Worm (Caenorhabditis elegans) whole organism, L4 larva: ENCODE data around the gene K07D4.9.

ENCODE experiments used
- aha-1 ChIP-seq: fragments of 150-350 bp; peaks from one replicate; lab custom pipeline; 2014; ENCODE audit warnings: missing biosample characterization, missing genetic modification characterization
- attf-4 ChIP-seq: sonication (generic microtip); optimal IDR thresholded peaks from 3 replicates; lab custom pipeline; 2017; ENCODE audit warnings: missing biosample characterization, missing genetic modification characterization
- ceh-20 ChIP-seq: fragments of 200-800 bp; sonication (Bioruptor generic); IDR thresholded peaks from 2 replicates; pipeline ENCODE4 v1.3.6; 2022; ENCODE audit warnings: missing genetic modification reagents, missing genetic modification characterization, missing compliant biosample characterization
- ceh-32 ChIP-seq: sonication (generic microtip); optimal IDR thresholded peaks from 2 replicates; lab custom pipeline; 2016; ENCODE audit warnings: mild to moderate bottlenecking, missing genetic modification characterization, missing compliant biosample characterization; ENCODE audit not compliant: poor library complexity
- daf-16 ChIP-seq, 3 experiments: sonication (generic microtip); optimal IDR thresholded peaks; 2 replicates each; lab custom pipeline; 2016 to 2017; ENCODE audit warnings: missing genetic modification characterization in 3 of 3, missing genetic modification reagents in 3 of 3, mild to moderate bottlenecking in 2 of 3, missing compliant biosample characterization in 2 of 3, missing biosample characterization in 1 of 3, moderate library complexity in 1 of 3
- daf-8 ChIP-seq: fragments of 200-800 bp; sonication (Bioruptor generic); IDR thresholded peaks from 2 replicates; pipeline ENCODE4 v1.3.6; 2022; ENCODE audit warnings: missing genetic modification characterization, missing compliant biosample characterization
- dmd-6 ChIP-seq: fragments of 200-800 bp; sonication (Bioruptor generic); IDR thresholded peaks from 2 replicates; pipeline ENCODE4 v1.3.6; 2022; ENCODE audit warnings: missing genetic modification reagents, missing genetic modification characterization, missing compliant biosample characterization
- dmd-8 ChIP-seq: fragments of 200-800 bp; sonication (Bioruptor generic); IDR thresholded peaks from 2 replicates; pipeline ENCODE4 v1.3.6; 2022; ENCODE audit warnings: missing genetic modification characterization, missing compliant biosample characterization
- dpl-1 ChIP-seq: fragments of 150-350 bp; optimal IDR thresholded peaks from 2 replicates; lab custom pipeline; 2014; ENCODE audit warnings: missing biosample characterization, missing genetic modification reagents, missing genetic modification characterization
- dve-1 ChIP-seq: sonication (generic microtip); optimal IDR thresholded peaks from 2 replicates; lab custom pipeline; 2017; ENCODE audit warnings: antibody characterized with exemption, mild to moderate bottlenecking, missing genetic modification characterization, missing compliant biosample characterization; ENCODE audit not compliant: insufficient read depth
- hlh-11 ChIP-seq: fragments of 200-800 bp; sonication (Bioruptor generic); optimal IDR thresholded peaks from 2 replicates; lab custom pipeline; 2018; ENCODE audit warnings: mild to moderate bottlenecking, missing genetic modification characterization, missing compliant biosample characterization
- jun-1 ChIP-seq: fragments of 150-350 bp; optimal IDR thresholded peaks from 2 replicates; lab custom pipeline; 2014; ENCODE audit warnings: missing biosample characterization, missing genetic modification reagents, missing genetic modification characterization
- lim-7 ChIP-seq: fragments of 200-800 bp; sonication (Bioruptor generic); IDR thresholded peaks from 2 replicates; pipeline ENCODE4 v1.3.6; 2022; ENCODE audit warnings: missing genetic modification characterization, missing compliant biosample characterization
- lin-13 ChIP-seq: fragments of 150-350 bp; optimal IDR thresholded peaks from 2 replicates; lab custom pipeline; 2014; ENCODE audit warnings: missing biosample characterization, missing genetic modification reagents, missing genetic modification characterization
- madf-9 ChIP-seq: fragments of 200-800 bp; sonication (Bioruptor generic); conservative IDR thresholded peaks from 2 replicates; pipeline ENCODE4 v1.3.6; 2022; ENCODE audit warnings: missing genetic modification reagents, missing genetic modification characterization, missing compliant biosample characterization
- mep-1 ChIP-seq: fragments of 150-350 bp; sonication (generic microtip); optimal IDR thresholded peaks from 3 replicates; lab custom pipeline; 2014; ENCODE audit warnings: missing biosample characterization, missing genetic modification characterization
- mxl-3 ChIP-seq: fragments of 200-800 bp; sonication (Bioruptor generic); optimal IDR thresholded peaks from 2 replicates; lab custom pipeline; 2018; ENCODE audit warnings: mild to moderate bottlenecking, missing genetic modification characterization, missing compliant biosample characterization
- nhr-102 ChIP-seq: sonication (generic microtip); optimal IDR thresholded peaks from 2 replicates; lab custom pipeline; 2016; ENCODE audit warnings: mild to moderate bottlenecking, missing genetic modification characterization, moderate library complexity, missing compliant biosample characterization
- nhr-11 ChIP-seq: fragments of 150-350 bp; optimal IDR thresholded peaks from 2 replicates; lab custom pipeline; 2014; ENCODE audit warnings: missing biosample characterization, missing genetic modification characterization
- nhr-111 ChIP-seq: fragments of 200-800 bp; sonication (Bioruptor generic); optimal IDR thresholded peaks from 2 replicates; lab custom pipeline; 2018; ENCODE audit warnings: mild to moderate bottlenecking, missing genetic modification characterization, missing compliant biosample characterization
- nhr-28 ChIP-seq: fragments of 150-350 bp; optimal IDR thresholded peaks from 2 replicates; lab custom pipeline; 2014; ENCODE audit warnings: missing biosample characterization, missing genetic modification characterization
- nhr-41 ChIP-seq: fragments of 200-800 bp; sonication (Bioruptor generic); IDR thresholded peaks from 2 replicates; pipeline ENCODE4 v1.3.6; 2022; ENCODE audit warnings: missing genetic modification reagents, missing genetic modification characterization, missing compliant biosample characterization
- nhr-42 ChIP-seq: fragments of 200-800 bp; sonication (Bioruptor generic); IDR thresholded peaks from 2 replicates; pipeline ENCODE4 v1.3.6; 2022; ENCODE audit warnings: missing genetic modification characterization, missing compliant biosample characterization
- nhr-76 ChIP-seq: fragments of 150-350 bp; optimal IDR thresholded peaks from 2 replicates; lab custom pipeline; 2014; ENCODE audit warnings: missing biosample characterization, missing genetic modification characterization
- pha-4 ChIP-seq, 2 experiments: fragments of 150-350 bp in 1 of 2; fragments of 200-800 bp in 1 of 2; sonication (Bioruptor generic) in 1 of 2; IDR thresholded peaks in 1 of 2; optimal IDR thresholded peaks in 1 of 2; 2 replicates each; pipeline versions ENCODE4 v1.3.6 to Lab custom; 2014 to 2022; ENCODE audit warnings: missing genetic modification characterization in 2 of 2, missing genetic modification reagents in 2 of 2, missing biosample characterization in 1 of 2, missing compliant biosample characterization in 1 of 2
- php-3 ChIP-seq: fragments of 200-800 bp; sonication (Bioruptor generic); IDR thresholded peaks from 2 replicates; pipeline ENCODE4 v1.3.6; 2022; ENCODE audit warnings: missing genetic modification reagents, missing genetic modification characterization, missing compliant biosample characterization
- pqm-1 ChIP-seq: sonication (generic microtip); optimal IDR thresholded peaks from 2 replicates; lab custom pipeline; 2017; ENCODE audit warnings: missing biosample characterization, missing genetic modification characterization
- sdz-12 ChIP-seq: fragments of 200-800 bp; sonication (Bioruptor generic); optimal IDR thresholded peaks from 2 replicates; lab custom pipeline; 2018; ENCODE audit warnings: mild to moderate bottlenecking, missing genetic modification characterization, missing compliant biosample characterization
- set-16 ChIP-seq: fragments of 200-800 bp; sonication (Bioruptor generic); IDR thresholded peaks from 2 replicates; pipeline ENCODE4 v1.3.6; 2022; ENCODE audit warnings: missing genetic modification reagents, missing genetic modification characterization, missing compliant biosample characterization
- skn-1 ChIP-seq: fragments of 150-350 bp; optimal IDR thresholded peaks from 2 replicates; lab custom pipeline; 2014; ENCODE audit warnings: missing biosample characterization, missing genetic modification characterization
- spr-1 ChIP-seq: sonication (generic microtip); optimal IDR thresholded peaks from 2 replicates; lab custom pipeline; 2016; ENCODE audit warnings: mild to moderate bottlenecking, missing genetic modification characterization, missing compliant biosample characterization
- spr-3 ChIP-seq: fragments of 200-800 bp; sonication (Bioruptor generic); optimal IDR thresholded peaks from 2 replicates; lab custom pipeline; 2018; ENCODE audit warnings: mild to moderate bottlenecking, missing genetic modification characterization, missing compliant biosample characterization
- unc-39 ChIP-seq: sonication (generic microtip); optimal IDR thresholded peaks from 2 replicates; lab custom pipeline; 2017; ENCODE audit warnings: missing biosample characterization, missing genetic modification characterization
- unc-62 ChIP-seq, 3 experiments: fragments of 150-350 bp in 1 of 3; sonication (generic microtip); optimal IDR thresholded peaks in 2 of 3; peaks in 1 of 3; 1 replicate in 1 of 3; 2 replicates in 2 of 3; lab custom pipeline; 2014 to 2017; ENCODE audit warnings: missing biosample characterization in 3 of 3, missing genetic modification characterization in 3 of 3, missing genetic modification reagents in 3 of 3, missing genotype in 1 of 3
- zag-1 ChIP-seq: fragments of 150-350 bp; optimal IDR thresholded peaks from 2 replicates; lab custom pipeline; 2014; ENCODE audit warnings: missing biosample characterization, missing genetic modification characterization
- ztf-11 ChIP-seq: fragments of 150-350 bp; optimal IDR thresholded peaks from 2 replicates; lab custom pipeline; 2014; ENCODE audit warnings: missing biosample characterization, missing genetic modification characterization

Gene K07D4.9

DNA sequence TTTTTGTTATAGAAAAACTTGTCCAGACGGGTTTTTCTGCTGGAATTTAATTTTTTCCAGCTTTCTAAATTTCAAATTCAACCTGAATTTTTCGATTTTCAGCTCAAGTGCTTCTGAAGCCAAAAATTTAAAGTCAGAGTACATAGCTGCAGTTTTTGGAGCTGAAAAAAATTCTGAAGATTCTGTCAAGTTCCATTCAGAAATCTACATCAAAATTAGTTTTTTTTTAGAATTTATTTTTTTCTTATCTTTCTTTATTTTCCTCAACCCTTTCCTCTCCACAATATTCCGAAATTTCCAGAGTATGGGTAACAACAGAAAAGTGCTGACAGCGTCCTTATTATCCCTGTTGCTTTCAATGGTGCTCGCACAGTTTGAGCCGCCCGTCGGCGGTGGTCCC is at the start of gene K07D4.9:
K07D4.9 (plus strand) TSS at position 301 of the 400 bp plus-strand sequence.
- TF ChIP-seq lim-7 (GFP tag; lab: Robert Waterston, UW): no peak
- TF ChIP-seq zag-1 (tag; lab: Kevin White, UChicago): no peak
- no peak for TF ChIP-seq pha-4 (GFP tag; IDR thresholded peaks at IDR 0.05; lab: Robert Waterston, UW)
- TF ChIP-seq pha-4 (tag; optimal IDR thresholded peaks at IDR 0.05; lab: Kevin White, UChicago): no peak
- TF ChIP-seq spr-3: no peak
- no peak for TF ChIP-seq ceh-32 (tag; lab: Kevin White, UChicago)
- no peak for TF ChIP-seq mep-1 (tag; lab: Kevin White, UChicago)
- TF ChIP-seq skn-1: no peak

DNA sequence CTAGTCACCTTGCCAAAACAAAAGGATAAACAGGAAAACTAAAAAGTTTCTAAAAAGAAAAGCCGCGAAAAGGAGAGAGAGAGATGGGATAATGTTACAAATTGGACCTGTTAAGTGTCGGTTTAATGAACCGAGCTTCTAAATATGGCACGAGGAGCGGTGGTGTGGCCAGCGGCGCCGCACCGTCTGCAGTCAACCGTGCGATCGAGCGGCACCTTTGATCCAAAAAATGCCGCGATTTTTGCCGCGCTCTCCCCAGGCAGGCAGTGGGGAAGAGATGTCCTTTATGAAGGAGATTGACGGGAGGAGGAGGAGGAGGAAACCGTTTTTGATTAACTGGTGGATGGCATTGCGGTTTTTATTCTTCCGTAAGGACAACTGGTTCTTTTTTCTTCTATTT is 48.0 kb upstream of the K07D4.9 start:
- TF ChIP-seq lin-13 (GFP tag; lab: Kevin White, UChicago): no peak
- TF ChIP-seq php-3 (GFP tag; lab: Robert Waterston, UW): no peak
- TF ChIP-seq set-16: peak; percentile 65; the same call in 1 of the 2 replicates

DNA sequence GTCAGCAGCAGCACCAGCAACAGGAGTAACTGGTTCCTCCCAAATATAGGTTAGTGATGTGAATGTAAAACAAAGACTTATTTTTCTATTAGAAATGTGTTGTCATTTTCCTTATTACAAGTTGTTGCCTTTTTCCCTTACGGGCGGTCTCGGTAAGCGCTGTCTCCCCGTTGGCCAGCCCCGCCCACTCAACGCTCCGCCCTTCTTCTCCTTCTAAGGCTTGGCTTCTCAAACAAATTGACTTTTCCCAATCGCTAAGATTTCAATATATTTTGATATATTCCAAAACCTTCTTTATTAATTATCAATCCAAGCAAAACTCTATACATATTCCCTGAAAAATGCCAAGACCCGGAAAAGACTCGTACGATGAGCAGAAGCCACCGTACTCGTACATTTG is 46.1 kb upstream of the K07D4.9 start, which contains the start of gene lin-31:
lin-31 (plus strand) TSS at position 237 of the 400 bp plus-strand sequence.
- TF ChIP-seq aha-1: peak; percentile 44
- no peak for TF ChIP-seq ztf-11 (tag; lab: Kevin White, UChicago)
- TF ChIP-seq, all 104 proteins: peak for 1

DNA sequence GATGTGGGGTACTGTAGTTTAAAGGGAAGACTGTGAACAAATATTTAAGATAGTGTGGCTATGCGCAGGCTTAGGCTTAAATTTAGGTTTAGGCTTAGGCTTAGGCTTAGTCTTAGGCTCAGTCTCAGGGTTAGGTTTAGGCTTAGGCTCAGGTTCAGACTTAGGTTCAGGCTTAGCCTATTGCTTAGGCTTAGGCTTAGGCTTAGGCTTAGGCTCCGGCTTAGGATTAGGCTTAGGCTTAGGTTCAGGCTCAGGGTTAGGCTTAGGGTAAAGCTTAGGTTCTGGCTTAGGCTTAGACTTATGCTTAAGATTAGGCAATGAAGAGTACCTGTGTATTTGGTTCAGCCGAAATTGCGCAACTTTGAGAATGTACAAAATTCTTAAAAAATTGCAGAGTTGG is 44.1 kb upstream of the K07D4.9 start:
- TF ChIP-seq nhr-76 (tag; lab: Kevin White, UChicago): no peak
- no peak for TF ChIP-seq spr-3

DNA sequence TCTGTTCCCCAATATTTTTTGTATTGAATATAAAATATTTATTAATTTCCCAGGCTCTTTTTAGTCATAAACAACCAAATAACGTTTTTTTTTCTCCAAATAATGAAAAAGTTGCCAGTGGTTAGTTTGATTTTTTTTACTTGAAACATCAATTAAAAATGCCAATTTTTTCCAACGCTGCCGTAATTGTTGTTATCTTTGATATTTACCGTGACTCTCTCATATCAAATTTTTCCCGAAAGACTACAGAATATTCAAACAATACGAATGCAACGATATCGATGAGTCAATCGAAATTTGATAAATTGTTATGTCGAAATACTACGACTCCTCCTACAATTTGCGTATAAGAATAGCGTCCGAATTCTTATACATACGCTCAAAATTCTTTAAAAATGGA is 41.5 kb upstream of the K07D4.9 start, which contains the start of gene K10G6.5:
K10G6.5 (plus strand) TSS at position 345 of the 400 bp plus-strand sequence.
- peak; percentile 59 for TF ChIP-seq dmd-6 (GFP tag; lab: Robert Waterston, UW)
- peak; percentile 67 for TF ChIP-seq nhr-28 (tag; lab: Kevin White, UChicago)
- TF ChIP-seq unc-62 (GFP tag; optimal IDR thresholded peaks at IDR 0.05 in 1 of 2; lab: Kevin White, UChicago): peak in 1 of 2 experiments; percentile 65
- no peak for TF ChIP-seq unc-62 (tag; optimal IDR thresholded peaks at IDR 0.05; lab: Kevin White, UChicago)
- TF ChIP-seq nhr-42 (GFP tag; lab: Robert Waterston, UW): no peak
- TF ChIP-seq nhr-11: no peak
- no peak for TF ChIP-seq dpl-1
- peak; percentile 26 for TF ChIP-seq pqm-1
- TF ChIP-seq, all 104 proteins: peak for 4

DNA sequence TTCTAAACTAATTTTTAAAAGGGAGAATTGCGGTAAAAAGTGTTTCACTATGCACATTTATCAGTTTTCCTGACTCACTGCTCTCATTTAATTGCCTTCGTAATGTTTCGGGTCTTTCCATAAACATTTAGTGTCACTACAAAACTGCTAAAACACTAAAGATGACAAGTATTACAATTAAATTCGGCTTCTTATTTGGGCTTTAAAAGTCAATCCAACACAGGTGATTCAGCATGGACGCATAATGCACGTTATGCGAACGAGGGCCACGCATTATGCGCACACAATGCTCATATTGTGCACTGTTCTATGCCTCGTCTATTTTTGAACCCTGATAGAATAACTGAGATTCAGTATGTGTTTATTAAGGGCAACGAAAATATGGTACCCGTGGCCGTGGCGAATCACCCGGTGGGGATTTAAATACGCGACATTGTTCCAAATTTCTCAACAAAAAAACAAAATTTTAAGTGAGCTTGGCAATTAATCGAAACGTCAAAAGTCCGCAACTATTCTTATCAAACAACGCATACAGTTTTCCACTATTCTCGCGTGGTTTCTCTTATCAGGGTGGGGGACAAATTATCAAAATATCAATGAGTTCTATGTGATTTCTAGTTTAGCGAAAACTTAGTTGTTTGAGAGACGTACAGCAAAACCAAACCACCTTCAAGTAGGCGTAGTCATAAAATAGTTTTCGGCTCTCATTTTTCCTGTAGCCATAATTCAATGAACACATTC is 38.6 kb upstream of the K07D4.9 start, which contains the start of gene Y14H12A.2:
Y14H12A.2 (minus strand) TSS at position 51 of the 741 bp plus-strand sequence.
- TF ChIP-seq hlh-11 (tag; lab: Kevin White, UChicago): peak; percentile 42
- TF ChIP-seq ceh-32 (tag; lab: Kevin White, UChicago): no peak
- TF ChIP-seq zag-1 (tag; lab: Kevin White, UChicago): no peak
- TF ChIP-seq mxl-3 (GFP tag; lab: Kevin White, UChicago): peak; percentile 31
- no peak for TF ChIP-seq daf-16 (GFP tag; optimal IDR thresholded peaks at IDR 0.05; lab: Kevin White, UChicago)
- TF ChIP-seq daf-16 (tag; optimal IDR thresholded peaks at IDR 0.05; lab: Kevin White, UChicago): peak; percentile 37
- no peak for TF ChIP-seq nhr-41
- TF ChIP-seq aha-1: peak; percentile 36
- TF ChIP-seq nhr-28 (tag; lab: Kevin White, UChicago): peak; percentile 49
- TF ChIP-seq pqm-1: peak; percentile 85
- TF ChIP-seq dmd-6 (GFP tag; lab: Robert Waterston, UW): peak; percentile 76
- TF ChIP-seq dve-1: peak; percentile 55

DNA sequence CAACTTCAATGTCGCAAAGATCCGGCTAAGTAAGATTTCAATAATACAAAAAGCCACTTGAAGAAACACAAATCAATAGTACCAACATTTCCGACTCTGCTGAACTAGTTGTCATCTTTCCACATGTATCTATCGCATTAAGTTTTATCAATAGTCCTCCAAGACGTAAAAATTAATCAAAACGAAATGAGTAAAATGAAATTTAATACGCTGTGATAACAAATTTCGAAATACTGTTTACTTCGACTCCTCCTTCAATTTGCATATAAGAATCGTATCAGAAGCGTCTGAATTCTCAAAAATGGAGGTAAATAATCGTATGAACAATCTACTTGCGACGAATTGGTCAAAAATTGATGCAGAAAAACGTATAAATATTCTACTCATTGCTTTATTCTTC is 37.7 kb upstream of the K07D4.9 start:
- TF ChIP-seq unc-39 (tag; lab: Kevin White, UChicago) (no peak), dmd-8 (no peak), mxl-3 (GFP tag; lab: Kevin White, UChicago) (no peak), attf-4 (tag; lab: Kevin White, UChicago) (no peak), nhr-42 (GFP tag; lab: Robert Waterston, UW) (no peak), daf-8 (GFP tag; lab: Robert Waterston, UW) (no peak), dve-1 (peak; percentile 29), nhr-102 (no peak), sdz-12 (GFP tag; lab: Kevin White, UChicago) (no peak), daf-16 (GFP tag; optimal IDR thresholded peaks at IDR 0.05; lab: Kevin White, UChicago) (no peak), daf-16 (tag; optimal IDR thresholded peaks at IDR 0.05; lab: Kevin White, UChicago) (peak; percentile 92), nhr-111 (GFP tag; lab: Kevin White, UChicago) (no peak), spr-1 (tag; lab: Kevin White, UChicago) (no peak), madf-9 (GFP tag; lab: Robert Waterston, UW) (no peak), ceh-20 (GFP tag; lab: Robert Waterston, UW) (no peak), skn-1 (no peak), jun-1 (tag; lab: Kevin White, UChicago) (no peak)
